Worm (Caenorhabditis elegans) whole organism, young adult: Measurements from ENCODE around the gene nep-12.

Experiments used
- B0019.2 ChIP-seq: fragments of 200-800 bp; sonication (Bioruptor generic); conservative IDR thresholded peaks from 2 replicates; pipeline ENCODE4 v1.3.6; 2022; ENCODE audit warnings: missing genetic modification reagents, missing genetic modification characterization, missing compliant biosample characterization
- B0035.1 ChIP-seq: sonication (generic microtip); optimal IDR thresholded peaks from 2 replicates; lab custom pipeline; 2016; ENCODE audit warnings: missing genetic modification characterization, mild to moderate bottlenecking, missing compliant biosample characterization, missing genotype, missing genetic modification reagents
- B0261.1 ChIP-seq: sonication (generic microtip); optimal IDR thresholded peaks from 2 replicates; lab custom pipeline; 2016; ENCODE audit warnings: mild to moderate bottlenecking, missing genetic modification characterization, moderate library complexity, missing compliant biosample characterization
- C17E4.6 ChIP-seq: fragments of 200-800 bp; sonication (Bioruptor generic); IDR thresholded peaks from 2 replicates; pipeline ENCODE4 v1.3.6; 2022; ENCODE audit warnings: missing genetic modification reagents, missing genetic modification characterization, missing compliant biosample characterization
- F52B5.7 ChIP-seq: sonication (generic microtip); optimal IDR thresholded peaks from 2 replicates; lab custom pipeline; 2016; ENCODE audit warnings: mild to moderate bottlenecking, missing genetic modification characterization, missing compliant biosample characterization
- F57C9.4 ChIP-seq: sonication (generic microtip); optimal IDR thresholded peaks from 2 replicates; lab custom pipeline; 2017; ENCODE audit warnings: mild to moderate bottlenecking, missing genetic modification characterization, missing compliant biosample characterization
- T07F8.4 ChIP-seq: sonication (generic microtip); optimal IDR thresholded peaks from 2 replicates; lab custom pipeline; 2016; ENCODE audit warnings: mild to moderate bottlenecking, missing genetic modification characterization, moderate library complexity, missing compliant biosample characterization
- Y67H2A.10 ChIP-seq: fragments of 200-800 bp; sonication (Bioruptor generic); conservative IDR thresholded peaks from 2 replicates; pipeline ENCODE4 v1.3.6; 2022; ENCODE audit warnings: missing genetic modification reagents, missing genetic modification characterization, missing compliant biosample characterization
- akir-1 ChIP-seq: fragments of 200-800 bp; sonication (Bioruptor generic); optimal IDR thresholded peaks from 2 replicates; lab custom pipeline; 2018; ENCODE audit warnings: mild to moderate bottlenecking, missing genetic modification characterization, moderate library complexity, missing compliant biosample characterization
- ama-1 ChIP-seq, 3 experiments: fragments of 150-350 bp in 1 of 3; sonication (generic microtip) in 2 of 3; optimal IDR thresholded peaks; 2 replicates each; lab custom pipeline; 2014 to 2018; ENCODE audit warnings: missing biosample characterization in 2 of 3, missing genetic modification characterization in 2 of 3, missing genetic modification reagents in 2 of 3
- aptf-3 ChIP-seq: fragments of 200-800 bp; sonication (Bioruptor generic); IDR thresholded peaks from 2 replicates; pipeline ENCODE4 v1.3.6; 2022; ENCODE audit warnings: missing genetic modification characterization, missing compliant biosample characterization
- atf-7 ChIP-seq: sonication (generic microtip); optimal IDR thresholded peaks from 2 replicates; lab custom pipeline; 2017; ENCODE audit warnings: mild to moderate bottlenecking, missing genetic modification characterization, missing compliant biosample characterization
- athp-1 ChIP-seq: sonication (generic microtip); optimal IDR thresholded peaks from 2 replicates; lab custom pipeline; 2017; ENCODE audit warnings: mild to moderate bottlenecking, missing genetic modification characterization, missing compliant biosample characterization
- ceh-100 ChIP-seq: fragments of 200-800 bp; sonication (Bioruptor generic); IDR thresholded peaks from 2 replicates; pipeline ENCODE4 v1.3.6; 2022; ENCODE audit warnings: missing genetic modification reagents, missing genetic modification characterization, missing compliant biosample characterization
- ceh-40 ChIP-seq: fragments of 200-800 bp; sonication (Bioruptor generic); IDR thresholded peaks from 2 replicates; pipeline ENCODE4 v1.3.6; 2022; ENCODE audit warnings: missing genetic modification characterization, missing compliant biosample characterization
- dox-1 ChIP-seq: fragments of 200-800 bp; sonication (Bioruptor generic); IDR thresholded peaks from 2 replicates; pipeline ENCODE4 v1.3.6; 2022; ENCODE audit warnings: missing genetic modification reagents, missing genetic modification characterization, missing compliant biosample characterization
- egrh-3 ChIP-seq: fragments of 200-800 bp; sonication (Bioruptor generic); IDR thresholded peaks from 2 replicates; pipeline ENCODE4 v1.3.6; 2022; ENCODE audit warnings: missing genetic modification reagents, missing genetic modification characterization, missing compliant biosample characterization
- ets-4 ChIP-seq: fragments of 200-800 bp; sonication (Bioruptor generic); optimal IDR thresholded peaks from 2 replicates; lab custom pipeline; 2018; ENCODE audit warnings: mild to moderate bottlenecking, missing genetic modification characterization, missing compliant biosample characterization
- hlh-12 ChIP-seq: sonication (generic microtip); optimal IDR thresholded peaks from 2 replicates; lab custom pipeline; 2016; ENCODE audit warnings: missing genetic modification characterization, missing compliant biosample characterization
- hmg-1.2 ChIP-seq: fragments of 200-800 bp; sonication (Bioruptor generic); IDR thresholded peaks from 2 replicates; pipeline ENCODE4 v1.3.6; 2022; ENCODE audit warnings: missing genetic modification reagents, missing genetic modification characterization, missing compliant biosample characterization
- hrde-1 ChIP-seq: sonication (generic microtip); optimal IDR thresholded peaks from 2 replicates; lab custom pipeline; 2016; ENCODE audit warnings: missing genetic modification characterization, mild to moderate bottlenecking, missing compliant biosample characterization, moderate library complexity, missing genotype, missing genetic modification reagents, borderline replicate concordance
- lag-1 ChIP-seq: fragments of 200-800 bp; sonication (Bioruptor generic); IDR thresholded peaks from 2 replicates; pipeline ENCODE4 v1.3.6; 2022; ENCODE audit warnings: missing genetic modification reagents, missing genetic modification characterization, missing compliant biosample characterization
- let-607 ChIP-seq, 2 experiments: fragments of 200-800 bp in 1 of 2; sonication (Bioruptor generic) in 1 of 2; sonication (generic microtip) in 1 of 2; optimal IDR thresholded peaks; 2 replicates each; lab custom pipeline; 2016 to 2018; ENCODE audit warnings: mild to moderate bottlenecking in 2 of 2, missing compliant biosample characterization in 2 of 2, missing genetic modification characterization in 2 of 2, moderate library complexity in 2 of 2, missing genotype in 1 of 2
- lir-1 ChIP-seq: fragments of 200-800 bp; sonication (Bioruptor generic); conservative IDR thresholded peaks from 2 replicates; pipeline ENCODE4 v1.3.6; 2022; ENCODE audit warnings: missing genetic modification reagents, missing genetic modification characterization, missing compliant biosample characterization
- lsl-1 ChIP-seq: fragments of 200-800 bp; sonication (Bioruptor generic); optimal IDR thresholded peaks from 2 replicates; lab custom pipeline; 2018; ENCODE audit warnings: mild to moderate bottlenecking, missing genetic modification characterization, moderate library complexity, missing compliant biosample characterization
- lsy-27 ChIP-seq: sonication (generic microtip); optimal IDR thresholded peaks from 2 replicates; lab custom pipeline; 2017; ENCODE audit warnings: missing genetic modification characterization, mild to moderate bottlenecking, missing compliant biosample characterization, antibody characterized with exemption, missing genotype, borderline replicate concordance; ENCODE audit not compliant: insufficient read depth
- madf-3 ChIP-seq: fragments of 200-800 bp; sonication (Bioruptor generic); IDR thresholded peaks from 2 replicates; pipeline ENCODE4 v1.3.6; 2022; ENCODE audit warnings: missing genetic modification reagents, missing genetic modification characterization, missing compliant biosample characterization
- madf-8 ChIP-seq: fragments of 200-800 bp; sonication (Bioruptor generic); conservative IDR thresholded peaks from 2 replicates; pipeline ENCODE4 v1.3.6; 2022; ENCODE audit warnings: missing genetic modification reagents, missing genetic modification characterization, missing compliant biosample characterization
- mcd-1 ChIP-seq: fragments of 200-800 bp; sonication (Bioruptor generic); IDR thresholded peaks from 2 replicates; pipeline ENCODE4 v1.3.6; 2022; ENCODE audit warnings: missing genetic modification reagents, missing genetic modification characterization, missing compliant biosample characterization
- nfya-1 ChIP-seq: sonication (generic microtip); optimal IDR thresholded peaks from 2 replicates; lab custom pipeline; 2017; ENCODE audit warnings: antibody characterized with exemption, missing compliant biosample characterization, missing genetic modification characterization, borderline replicate concordance; ENCODE audit not compliant: insufficient read depth
- nfyb-1 ChIP-seq: fragments of 200-800 bp; sonication (Bioruptor generic); IDR thresholded peaks from 2 replicates; pipeline ENCODE4 v1.3.6; 2022; ENCODE audit warnings: missing genetic modification reagents, missing genetic modification characterization, missing compliant biosample characterization
- nhr-120 ChIP-seq: fragments of 200-800 bp; sonication (Bioruptor generic); IDR thresholded peaks from 2 replicates; pipeline ENCODE4 v1.3.6; 2022; ENCODE audit warnings: missing genetic modification characterization, missing compliant biosample characterization
- nhr-179 ChIP-seq: sonication (generic microtip); optimal IDR thresholded peaks from 2 replicates; lab custom pipeline; 2016; ENCODE audit warnings: mild to moderate bottlenecking, missing genetic modification characterization, missing compliant biosample characterization
- nhr-80 ChIP-seq: sonication (generic microtip); optimal IDR thresholded peaks from 2 replicates; lab custom pipeline; 2016; ENCODE audit warnings: missing genetic modification characterization, missing compliant biosample characterization
- pbrm-1 ChIP-seq: fragments of 200-800 bp; sonication (Bioruptor generic); IDR thresholded peaks from 2 replicates; pipeline ENCODE4 v1.3.6; 2022; ENCODE audit warnings: missing genetic modification reagents, missing genetic modification characterization, missing compliant biosample characterization
- rcor-1 ChIP-seq: fragments of 200-800 bp; sonication (Bioruptor generic); IDR thresholded peaks from 2 replicates; pipeline ENCODE4 v1.3.6; 2022; ENCODE audit warnings: missing genetic modification reagents, missing genetic modification characterization, missing compliant biosample characterization
- rec-8 ChIP-seq, 2 experiments: sonication (generic microtip); optimal IDR thresholded peaks; 2 replicates each; lab custom pipeline; 2016; ENCODE audit warnings: mild to moderate bottlenecking in 2 of 2, missing genetic modification characterization in 2 of 2, missing genetic modification reagents in 2 of 2, missing genotype in 2 of 2, missing biosample characterization in 1 of 2, missing compliant biosample characterization in 1 of 2, moderate library complexity in 1 of 2
- repo-1 ChIP-seq: sonication (generic microtip); optimal IDR thresholded peaks from 2 replicates; lab custom pipeline; 2017; ENCODE audit warnings: mild to moderate bottlenecking, missing genetic modification characterization, missing compliant biosample characterization
- sdz-38 ChIP-seq: sonication (generic microtip); optimal IDR thresholded peaks from 2 replicates; lab custom pipeline; 2016; ENCODE audit warnings: missing genotype, missing genetic modification characterization, missing compliant biosample characterization
- sea-2 ChIP-seq: fragments of 200-800 bp; sonication (Bioruptor generic); IDR thresholded peaks from 2 replicates; pipeline ENCODE4 v1.3.6; 2022; ENCODE audit warnings: missing genetic modification characterization, missing compliant biosample characterization
- tbp1 ChIP-seq: fragments of 200-800 bp; sonication (Bioruptor generic); optimal IDR thresholded peaks from 2 replicates; lab custom pipeline; 2018; ENCODE audit warnings: mild to moderate bottlenecking, missing genetic modification characterization, missing compliant biosample characterization
- unc-62 ChIP-seq: fragments of 150-350 bp; optimal IDR thresholded peaks from 2 replicates; lab custom pipeline; 2014; ENCODE audit warnings: missing biosample characterization, missing genetic modification reagents, missing genetic modification characterization
- zim-3 ChIP-seq: sonication (generic microtip); optimal IDR thresholded peaks from 2 replicates; lab custom pipeline; 2017; ENCODE audit warnings: mild to moderate bottlenecking, missing genetic modification characterization, moderate library complexity, missing compliant biosample characterization
- ztf-18 ChIP-seq: sonication (generic microtip); optimal IDR thresholded peaks from 2 replicates; lab custom pipeline; 2016; ENCODE audit warnings: missing genotype, mild to moderate bottlenecking, missing genetic modification characterization, missing compliant biosample characterization
- ztf-22 ChIP-seq: fragments of 200-800 bp; sonication (Bioruptor generic); optimal IDR thresholded peaks from 2 replicates; lab custom pipeline; 2018; ENCODE audit warnings: mild to moderate bottlenecking, missing genetic modification characterization, moderate library complexity, missing compliant biosample characterization
- ztf-26 ChIP-seq: sonication (generic microtip); optimal IDR thresholded peaks from 2 replicates; lab custom pipeline; 2017; ENCODE audit warnings: missing genetic modification characterization, missing compliant biosample characterization

nep-12 gene

DNA sequence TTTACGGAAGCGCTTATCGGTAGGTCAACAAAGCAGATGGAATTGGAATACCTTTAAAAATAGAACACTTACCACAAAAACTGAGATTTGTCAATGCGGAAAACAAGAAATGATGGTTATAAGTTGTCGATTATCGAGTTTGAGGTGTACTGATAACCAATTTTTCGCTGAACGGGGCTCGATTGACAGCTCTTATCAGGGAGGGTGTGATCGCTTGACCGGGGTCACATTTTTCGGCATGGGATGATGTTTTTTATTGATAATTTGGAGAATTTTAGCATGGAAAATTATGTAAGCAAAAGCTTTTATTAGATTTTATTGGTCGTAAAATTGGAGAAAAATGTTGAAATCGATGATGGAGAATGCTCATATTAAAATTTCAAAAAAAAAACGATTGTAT lies 14.4 kb downstream of the nep-12 start:
- TF ChIP-seq ets-4 (GFP tag; lab: Kevin White, UChicago) (peak; percentile 65), unc-62 (peak; percentile 55), ztf-22 (GFP tag; lab: Kevin White, UChicago) (peak; percentile 5), ceh-40 (no peak), nhr-80 (tag; lab: Kevin White, UChicago) (peak; percentile 87), dox-1 (GFP tag; lab: Robert Waterston, UW) (peak; percentile 70)

DNA sequence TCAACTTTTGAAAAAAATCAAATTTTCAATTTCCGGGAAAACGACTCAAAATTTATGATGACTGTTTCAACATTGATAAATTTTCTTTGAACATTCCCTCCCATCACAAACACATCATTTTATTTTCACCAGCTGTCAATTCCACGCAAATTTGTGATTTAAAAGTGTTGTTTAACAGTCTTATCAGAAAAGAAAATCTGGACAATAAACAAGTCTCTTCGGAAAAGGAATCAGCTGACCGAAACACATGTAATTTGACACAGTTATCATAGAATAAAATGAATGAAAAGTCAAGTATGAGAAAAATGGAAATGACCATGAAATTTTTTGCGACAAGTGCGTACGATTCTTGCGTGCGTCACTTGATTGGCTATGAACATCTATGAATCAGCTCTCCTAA lies 15.2 kb downstream of the nep-12 start:
- no peak for TF ChIP-seq nfyb-1 (GFP tag; lab: Robert Waterston, UW)
- TF ChIP-seq unc-62 = peak; percentile 96
- no peak for TF ChIP-seq C17E4.6 (GFP tag; lab: Robert Waterston, UW)
- TF ChIP-seq let-607 (tag; optimal IDR thresholded peaks at IDR 0.05; lab: Kevin White, UChicago) = peak; percentile 9 to 38
- no peak for TF ChIP-seq nhr-120 (GFP tag; lab: Robert Waterston, UW)
- no peak for TF ChIP-seq rcor-1 (GFP tag; lab: Robert Waterston, UW)
- no peak for TF ChIP-seq madf-3 (GFP tag; lab: Robert Waterston, UW)
- TF ChIP-seq rec-8 (tag; optimal IDR thresholded peaks at IDR 0.05; lab: Kevin White, UChicago) = no peak
- TF ChIP-seq mcd-1 (GFP tag; lab: Robert Waterston, UW) = no peak
- no peak for TF ChIP-seq ztf-26 (tag; lab: Kevin White, UChicago)
- TF ChIP-seq akir-1 (GFP tag; lab: Kevin White, UChicago) = no peak
- peak; percentile 51 for TF ChIP-seq atf-7 (tag; lab: Kevin White, UChicago)
- TF ChIP-seq hlh-12 (tag; lab: Kevin White, UChicago) = no peak
- TF ChIP-seq sea-2 (GFP tag; lab: Robert Waterston, UW) = no peak
- no peak for TF ChIP-seq hmg-1.2 (GFP tag; lab: Robert Waterston, UW)
- TF ChIP-seq lir-1 (GFP tag; lab: Robert Waterston, UW) = no peak
- no peak for TF ChIP-seq madf-8 (GFP tag; lab: Robert Waterston, UW)
- no peak for TF ChIP-seq lag-1 (GFP tag; lab: Robert Waterston, UW)
- no peak for TF ChIP-seq F52B5.7 (tag; lab: Kevin White, UChicago)
- peak; percentile 85 for TF ChIP-seq nhr-80 (tag; lab: Kevin White, UChicago)
- no peak for TF ChIP-seq ceh-40
- TF ChIP-seq pbrm-1 = no peak
- no peak for TF ChIP-seq lsl-1 (GFP tag; lab: Kevin White, UChicago)
- TF ChIP-seq T07F8.4 = no peak
- no peak for TF ChIP-seq nfya-1
- no peak for TF ChIP-seq aptf-3 (GFP tag; lab: Robert Waterston, UW)
- peak; percentile 76 for TF ChIP-seq ets-4 (GFP tag; lab: Kevin White, UChicago)
- no peak for TF ChIP-seq zim-3
- no peak for TF ChIP-seq nhr-179 (tag; lab: Kevin White, UChicago)
- TF ChIP-seq Y67H2A.10 = no peak
- TF ChIP-seq F57C9.4 (tag; lab: Kevin White, UChicago) = no peak
- no peak for TF ChIP-seq B0035.1
- TF ChIP-seq B0261.1 (tag; lab: Kevin White, UChicago) = no peak
- no peak for TF ChIP-seq egrh-3
- TF ChIP-seq ztf-22 (GFP tag; lab: Kevin White, UChicago) = peak; percentile 54
- TF ChIP-seq ama-1 (optimal IDR thresholded peaks at IDR 0.05; lab: Kevin White, UChicago) = no peak
- no peak for TF ChIP-seq ama-1 (GFP tag; optimal IDR thresholded peaks at IDR 0.05; lab: Kevin White, UChicago)
- no peak for TF ChIP-seq lsy-27
- TF ChIP-seq repo-1 = no peak
- peak; percentile 34 for TF ChIP-seq tbp1 (GFP tag; lab: Kevin White, UChicago)
- no peak for TF ChIP-seq athp-1
- peak; percentile 26; the same call in 1 of the 2 replicates for TF ChIP-seq dox-1 (GFP tag; lab: Robert Waterston, UW)
- TF ChIP-seq B0019.2 (GFP tag; lab: Robert Waterston, UW) = no peak
- no peak for TF ChIP-seq sdz-38
- TF ChIP-seq hrde-1 (tag; lab: Kevin White, UChicago) = no peak
- TF ChIP-seq ztf-18 = no peak
- TF ChIP-seq ceh-100 (GFP tag; lab: Robert Waterston, UW) = no peak
